Worm (Caenorhabditis elegans): ENCODE results near the gene fem-2.

fem-2 gene

ce11 chrIII:626091-626490 lies 8.3 kb downstream of the fem-2 start:
- TF ChIP-seq ceh-36 (tag; optimal IDR thresholded peaks at IDR 0.05) (no peak), tra-4 (tag; optimal IDR thresholded peaks at IDR 0.05) (no peak), scrt-1 (GFP tag; IDR thresholded peaks at IDR 0.05) (no peak), aly-1 (tag; optimal IDR thresholded peaks at IDR 0.05) (no peak), B0310.2 (tag; optimal IDR thresholded peaks at IDR 0.05) (no peak), hnd-1 (tag; optimal IDR thresholded peaks at IDR 0.05) (no peak), F13C5.2 (tag; optimal IDR thresholded peaks at IDR 0.05) (no peak), hmbx-1 (tag; optimal IDR thresholded peaks at IDR 0.05) (no peak), sea-1 (GFP tag; conservative IDR thresholded peaks at IDR 0.05) (no peak), hmg-4 (GFP tag; optimal IDR thresholded peaks at IDR 0.05) (no peak), tbx-11 (GFP tag; IDR thresholded peaks at IDR 0.05) (no peak), tbx-37 (GFP tag; conservative IDR thresholded peaks at IDR 0.05) (no peak), ets-7 (tag; optimal IDR thresholded peaks at IDR 0.05) (no peak), pes-1 (GFP tag; IDR thresholded peaks at IDR 0.05) (no peak), ceh-13 (GFP tag; optimal IDR thresholded peaks at IDR 0.05) (no peak), ama-1 (optimal IDR thresholded peaks at IDR 0.05) (no peak), flt-1 (GFP tag; IDR thresholded peaks at IDR 0.05) (no peak)

DNA sequence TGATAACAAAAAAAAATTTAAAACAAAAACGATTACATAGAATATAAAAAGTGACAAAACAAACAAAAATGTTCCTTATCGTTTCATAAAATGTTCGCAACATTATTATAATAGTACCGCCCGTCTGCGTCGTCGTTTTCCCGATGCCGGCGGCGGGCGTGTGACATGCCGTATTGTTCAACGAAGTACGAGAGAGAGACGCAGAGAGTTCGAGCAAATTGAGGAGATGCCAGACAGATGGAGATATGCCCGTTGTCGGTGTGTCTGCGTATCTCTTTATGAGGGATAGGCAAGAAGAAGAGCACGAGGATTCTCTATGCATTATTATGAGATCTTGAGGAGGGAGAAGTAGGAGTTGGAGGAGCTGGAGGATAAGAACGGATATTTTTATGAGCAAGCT lies 10.7 kb downstream of the fem-2 start:
- TF ChIP-seq hmbx-1 (tag; optimal IDR thresholded peaks at IDR 0.05) (no peak), F13C5.2 (tag; optimal IDR thresholded peaks at IDR 0.05) (peak; percentile 54), hmg-4 (GFP tag; optimal IDR thresholded peaks at IDR 0.05) (peak; percentile 71)

- TF ChIP-seq tra-4 (tag; optimal IDR thresholded peaks at IDR 0.05) (no peak), scrt-1 (GFP tag; IDR thresholded peaks at IDR 0.05) (no peak), pes-1 (GFP tag; IDR thresholded peaks at IDR 0.05) (no peak), B0310.2 (tag; optimal IDR thresholded peaks at IDR 0.05) (no peak), tbx-37 (GFP tag; conservative IDR thresholded peaks at IDR 0.05) (no peak), F13C5.2 (tag; optimal IDR thresholded peaks at IDR 0.05) (no peak)
These were observed 14.2 kb downstream of the fem-2 start, which contains the start of gene T19C3.4 for ce11 chrIII:620204-620718. TSS of gene T19C3.4 (minus strand) at chrIII:620254.

DNA sequence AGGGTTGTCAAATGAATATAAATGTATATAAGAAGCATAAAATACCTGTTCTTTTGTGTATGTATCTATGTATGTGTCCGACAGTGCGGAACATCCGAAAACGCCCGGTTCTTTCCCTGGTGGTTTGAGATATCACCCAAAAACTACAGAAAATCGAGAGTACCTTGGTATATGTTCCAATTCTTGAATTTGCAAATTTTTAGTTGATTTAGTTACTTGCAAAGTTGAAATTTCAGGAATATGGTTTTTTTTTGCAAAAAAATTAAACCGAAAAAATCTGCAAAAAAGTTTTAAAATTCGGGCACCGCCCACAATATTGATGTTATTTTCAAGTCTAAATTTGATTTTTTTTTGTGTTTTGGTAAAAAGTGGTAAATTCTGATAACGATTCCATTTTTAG lies 17.0 kb downstream of the fem-2 start, which contains the start of gene T19C3.2:
TSS of gene T19C3.2 (minus strand) at position 101 of the 400 bp plus-strand sequence.
- TF ChIP-seq hmg-4 (GFP tag; optimal IDR thresholded peaks at IDR 0.05): no peak
- TF ChIP-seq tbx-11 (GFP tag; IDR thresholded peaks at IDR 0.05): no peak
- no peak for TF ChIP-seq aly-1 (tag; optimal IDR thresholded peaks at IDR 0.05)
- no peak for TF ChIP-seq ets-7 (tag; optimal IDR thresholded peaks at IDR 0.05)
- TF ChIP-seq B0310.2 (tag; optimal IDR thresholded peaks at IDR 0.05): no peak
- no peak for TF ChIP-seq F13C5.2 (tag; optimal IDR thresholded peaks at IDR 0.05)
- no peak for TF ChIP-seq tbx-37 (GFP tag; conservative IDR thresholded peaks at IDR 0.05)
- no peak for TF ChIP-seq scrt-1 (GFP tag; IDR thresholded peaks at IDR 0.05)
- TF ChIP-seq hmbx-1 (tag; optimal IDR thresholded peaks at IDR 0.05): no peak

ce11 chrIII:614447-614846 lies 20.0 kb downstream of the fem-2 start, which contains the start of gene T19C3.3:
TSS of gene T19C3.3 (minus strand) at chrIII:614547.
- TF ChIP-seq flt-1 (GFP tag; IDR thresholded peaks at IDR 0.05) (no peak), scrt-1 (GFP tag; IDR thresholded peaks at IDR 0.05) (no peak), hnd-1 (tag; optimal IDR thresholded peaks at IDR 0.05) (no peak), B0310.2 (tag; optimal IDR thresholded peaks at IDR 0.05) (no peak), tra-4 (tag; optimal IDR thresholded peaks at IDR 0.05) (no peak), hmbx-1 (tag; optimal IDR thresholded peaks at IDR 0.05) (no peak), aly-1 (tag; optimal IDR thresholded peaks at IDR 0.05) (no peak), ceh-13 (GFP tag; optimal IDR thresholded peaks at IDR 0.05) (no peak), ceh-36 (tag; optimal IDR thresholded peaks at IDR 0.05) (no peak), F13C5.2 (tag; optimal IDR thresholded peaks at IDR 0.05) (no peak), pes-1 (GFP tag; IDR thresholded peaks at IDR 0.05) (no peak), hmg-4 (GFP tag; optimal IDR thresholded peaks at IDR 0.05) (no peak), ama-1 (optimal IDR thresholded peaks at IDR 0.05) (no peak), tbx-11 (GFP tag; IDR thresholded peaks at IDR 0.05) (no peak), tbx-37 (GFP tag; conservative IDR thresholded peaks at IDR 0.05) (no peak), sea-1 (GFP tag; conservative IDR thresholded peaks at IDR 0.05) (no peak), ets-7 (tag; optimal IDR thresholded peaks at IDR 0.05) (no peak)

- no peak for TF ChIP-seq F13C5.2 (tag; optimal IDR thresholded peaks at IDR 0.05)
- TF ChIP-seq flt-1 (GFP tag; IDR thresholded peaks at IDR 0.05): no peak
- TF ChIP-seq ama-1 (optimal IDR thresholded peaks at IDR 0.05): no peak
- TF ChIP-seq ceh-36 (tag; optimal IDR thresholded peaks at IDR 0.05): no peak
- no peak for TF ChIP-seq hmbx-1 (tag; optimal IDR thresholded peaks at IDR 0.05)
- TF ChIP-seq aly-1 (tag; optimal IDR thresholded peaks at IDR 0.05): no peak
- no peak for TF ChIP-seq B0310.2 (tag; optimal IDR thresholded peaks at IDR 0.05)
- no peak for TF ChIP-seq hnd-1 (tag; optimal IDR thresholded peaks at IDR 0.05)
- no peak for TF ChIP-seq hmg-4 (GFP tag; optimal IDR thresholded peaks at IDR 0.05)
- TF ChIP-seq sea-1 (GFP tag; conservative IDR thresholded peaks at IDR 0.05): no peak
- TF ChIP-seq pes-1 (GFP tag; IDR thresholded peaks at IDR 0.05): no peak
- no peak for TF ChIP-seq tbx-37 (GFP tag; conservative IDR thresholded peaks at IDR 0.05)
- no peak for TF ChIP-seq ets-7 (tag; optimal IDR thresholded peaks at IDR 0.05)
- TF ChIP-seq tra-4 (tag; optimal IDR thresholded peaks at IDR 0.05): no peak
- no peak for TF ChIP-seq tbx-11 (GFP tag; IDR thresholded peaks at IDR 0.05)
- no peak for TF ChIP-seq scrt-1 (GFP tag; IDR thresholded peaks at IDR 0.05)
- no peak for TF ChIP-seq ceh-13 (GFP tag; optimal IDR thresholded peaks at IDR 0.05)
These were observed 21.7 kb downstream of the fem-2 start for ce11 chrIII:612759-613158.

DNA sequence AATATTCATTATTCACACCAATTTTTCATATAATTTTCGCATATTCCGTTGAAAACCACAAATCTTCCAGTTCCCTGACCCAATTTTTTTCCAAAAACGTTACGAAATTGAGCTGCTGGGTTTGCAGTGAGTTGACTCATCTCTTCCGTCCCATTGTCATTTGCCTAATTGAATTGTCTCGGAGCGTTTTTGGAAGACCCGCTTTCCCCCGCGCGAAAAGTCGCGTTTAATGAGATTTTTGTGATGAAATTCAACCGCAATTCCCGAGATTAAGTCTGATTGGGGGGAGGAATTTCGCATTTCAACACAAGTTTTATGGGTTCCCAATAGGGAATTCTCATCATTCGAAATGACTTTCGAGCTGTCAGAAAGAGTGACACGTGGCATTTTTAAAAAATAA lies 22.5 kb downstream of the fem-2 start:
- TF ChIP-seq sea-1 (GFP tag; conservative IDR thresholded peaks at IDR 0.05) (no peak), hnd-1 (tag; optimal IDR thresholded peaks at IDR 0.05) (no peak), ets-7 (tag; optimal IDR thresholded peaks at IDR 0.05) (no peak), B0310.2 (tag; optimal IDR thresholded peaks at IDR 0.05) (no peak), tra-4 (tag; optimal IDR thresholded peaks at IDR 0.05) (no peak), F13C5.2 (tag; optimal IDR thresholded peaks at IDR 0.05) (no peak), scrt-1 (GFP tag; IDR thresholded peaks at IDR 0.05) (no peak), tbx-11 (GFP tag; IDR thresholded peaks at IDR 0.05) (no peak), aly-1 (tag; optimal IDR thresholded peaks at IDR 0.05) (no peak), ama-1 (optimal IDR thresholded peaks at IDR 0.05) (no peak), pes-1 (GFP tag; IDR thresholded peaks at IDR 0.05) (no peak), hmbx-1 (tag; optimal IDR thresholded peaks at IDR 0.05) (no peak), ceh-36 (tag; optimal IDR thresholded peaks at IDR 0.05) (no peak), flt-1 (GFP tag; IDR thresholded peaks at IDR 0.05) (no peak), ceh-13 (GFP tag; optimal IDR thresholded peaks at IDR 0.05) (no peak), hmg-4 (GFP tag; optimal IDR thresholded peaks at IDR 0.05) (no peak), tbx-37 (GFP tag; conservative IDR thresholded peaks at IDR 0.05) (no peak)

Measured in whole organism, early embryonic.